Worm (Caenorhabditis elegans) whole organism, L1 larva: ENCODE data around the gene srh-78.

ENCODE experiments used
- C34B4.2 ChIP-seq: sonication (generic microtip); optimal IDR thresholded peaks from 2 replicates; lab custom pipeline; 2017; ENCODE audit warnings: mild to moderate bottlenecking, missing genetic modification characterization, missing compliant biosample characterization
- F16B12.6 ChIP-seq: fragments of 150-350 bp; optimal IDR thresholded peaks from 2 replicates; lab custom pipeline; 2014; ENCODE audit warnings: missing biosample characterization, missing genetic modification characterization
- Y116A8C.19 ChIP-seq: sonication (generic microtip); optimal IDR thresholded peaks from 2 replicates; lab custom pipeline; 2016; ENCODE audit warnings: missing compliant biosample characterization, missing genetic modification characterization, borderline replicate concordance
- ceh-82 ChIP-seq, 3 experiments: fragments of 150-350 bp in 1 of 3; sonication (generic microtip) in 2 of 3; optimal IDR thresholded peaks; 2 replicates each; lab custom pipeline; 2014 to 2017; ENCODE audit warnings: missing biosample characterization in 3 of 3, missing genetic modification characterization in 3 of 3
- dpl-1 ChIP-seq, 3 experiments: fragments of 150-350 bp in 2 of 3; sonication (generic microtip) in 1 of 3; optimal IDR thresholded peaks; 2 replicates each; lab custom pipeline; 2014 to 2017; ENCODE audit warnings: missing biosample characterization in 3 of 3, missing genetic modification characterization in 3 of 3, missing genetic modification reagents in 3 of 3
- efl-1 ChIP-seq, 4 experiments: fragments of 150-350 bp; optimal IDR thresholded peaks in 3 of 4; peaks in 1 of 4; 1 replicate in 1 of 4; 2 replicates in 3 of 4; lab custom pipeline; 2014; ENCODE audit warnings: missing biosample characterization in 2 of 4, missing genetic modification characterization in 2 of 4, missing genetic modification reagents in 2 of 4
- efl-3 ChIP-seq: fragments of 200-800 bp; sonication (Bioruptor generic); optimal IDR thresholded peaks from 2 replicates; lab custom pipeline; 2018; ENCODE audit warnings: mild to moderate bottlenecking, missing genetic modification characterization, missing compliant biosample characterization
- elt-3 ChIP-seq, 6 experiments: fragments of 150-350 bp in 1 of 6; sonication (generic microtip); optimal IDR thresholded peaks; 2 replicates each; lab custom pipeline; 2017 to 2018; ENCODE audit warnings: missing biosample characterization in 6 of 6, missing genetic modification characterization in 6 of 6, inconsistent platforms in 1 of 6
- fos-1 ChIP-seq: fragments of 150-350 bp; optimal IDR thresholded peaks from 2 replicates; lab custom pipeline; 2014; ENCODE audit warnings: missing biosample characterization, missing genetic modification characterization
- grh-1 ChIP-seq: fragments of 200-800 bp; sonication (Bioruptor generic); IDR thresholded peaks from 2 replicates; pipeline ENCODE4 v1.3.6; 2022; ENCODE audit warnings: missing genetic modification reagents, missing genetic modification characterization, missing compliant biosample characterization
- hlh-17 ChIP-seq: fragments of 200-800 bp; sonication (Bioruptor generic); optimal IDR thresholded peaks from 2 replicates; lab custom pipeline; 2018; ENCODE audit warnings: missing genetic modification characterization, mild to moderate bottlenecking, missing compliant biosample characterization, moderate library complexity, borderline replicate concordance
- irx-1 ChIP-seq: sonication (generic microtip); optimal IDR thresholded peaks from 2 replicates; lab custom pipeline; 2016; ENCODE audit warnings: missing genetic modification characterization, missing compliant biosample characterization
- isw-1 ChIP-seq: fragments of 200-800 bp; sonication (Bioruptor generic); IDR thresholded peaks from 2 replicates; pipeline ENCODE4 v1.3.6; 2022; ENCODE audit warnings: missing genetic modification characterization, missing compliant biosample characterization
- lin-14 ChIP-seq: fragments of 200-800 bp; sonication (Bioruptor generic); optimal IDR thresholded peaks from 2 replicates; lab custom pipeline; 2018; ENCODE audit warnings: mild to moderate bottlenecking, missing genetic modification characterization, moderate library complexity, missing compliant biosample characterization
- lin-15B ChIP-seq: fragments of 150-350 bp; sonication (generic microtip); optimal IDR thresholded peaks from 3 replicates; lab custom pipeline; 2014; ENCODE audit warnings: missing biosample characterization, missing genetic modification characterization
- lin-35 ChIP-seq, 2 experiments: fragments of 150-350 bp; optimal IDR thresholded peaks; 2 replicates each; lab custom pipeline; 2014; ENCODE audit warnings: missing biosample characterization in 2 of 2, missing genetic modification characterization in 2 of 2, missing genetic modification reagents in 2 of 2
- lin-39 ChIP-seq: fragments of 150-350 bp; optimal IDR thresholded peaks from 2 replicates; lab custom pipeline; 2014; ENCODE audit warnings: missing biosample characterization, missing genetic modification reagents, missing genetic modification characterization
- lsy-2 ChIP-seq, 2 experiments: fragments of 150-350 bp; optimal IDR thresholded peaks; 2 replicates each; lab custom pipeline; 2014; ENCODE audit warnings: missing biosample characterization in 2 of 2, missing genetic modification characterization in 2 of 2
- mdl-1 ChIP-seq, 2 experiments: fragments of 150-350 bp; optimal IDR thresholded peaks; 2 replicates each; lab custom pipeline; 2014 to 2017; ENCODE audit warnings: missing biosample characterization in 2 of 2, missing genetic modification characterization in 2 of 2, inconsistent platforms in 1 of 2
- mef-2 ChIP-seq: fragments of 150-350 bp; optimal IDR thresholded peaks from 2 replicates; lab custom pipeline; 2014; ENCODE audit warnings: missing biosample characterization, missing genetic modification characterization
- mep-1 ChIP-seq: fragments of 150-350 bp; optimal IDR thresholded peaks from 2 replicates; lab custom pipeline; 2014; ENCODE audit warnings: missing biosample characterization, missing genetic modification characterization
- nhr-11 ChIP-seq: fragments of 150-350 bp; optimal IDR thresholded peaks from 2 replicates; lab custom pipeline; 2014; ENCODE audit warnings: missing biosample characterization, missing genetic modification characterization
- nhr-20 ChIP-seq: sonication (generic microtip); optimal IDR thresholded peaks from 2 replicates; lab custom pipeline; 2016; ENCODE audit warnings: mild to moderate bottlenecking, missing genetic modification characterization, missing compliant biosample characterization
- nhr-237 ChIP-seq: fragments of 150-350 bp; optimal IDR thresholded peaks from 2 replicates; lab custom pipeline; 2014; ENCODE audit warnings: missing biosample characterization, missing genetic modification characterization
- nhr-47 ChIP-seq: sonication (generic microtip); optimal IDR thresholded peaks from 2 replicates; lab custom pipeline; 2016; ENCODE audit warnings: mild to moderate bottlenecking, missing genetic modification characterization, moderate library complexity, missing compliant biosample characterization
- nhr-71 ChIP-seq: sonication (generic microtip); optimal IDR thresholded peaks from 2 replicates; lab custom pipeline; 2016; ENCODE audit warnings: mild to moderate bottlenecking, missing genetic modification characterization, moderate library complexity, missing compliant biosample characterization
- nhr-77 ChIP-seq: fragments of 150-350 bp; optimal IDR thresholded peaks from 2 replicates; lab custom pipeline; 2014; ENCODE audit warnings: missing biosample characterization, missing genetic modification characterization
- nhr-90 ChIP-seq: sonication (generic microtip); optimal IDR thresholded peaks from 2 replicates; lab custom pipeline; 2016; ENCODE audit warnings: mild to moderate bottlenecking, missing genetic modification characterization, missing compliant biosample characterization; ENCODE audit not compliant: poor library complexity
- skn-1 ChIP-seq: fragments of 150-350 bp; optimal IDR thresholded peaks from 2 replicates; lab custom pipeline; 2014; ENCODE audit warnings: missing biosample characterization, missing genetic modification characterization
- snpc-4 ChIP-seq: fragments of 150-350 bp; optimal IDR thresholded peaks from 2 replicates; lab custom pipeline; 2014; ENCODE audit warnings: missing biosample characterization, missing genetic modification characterization
- snu-23 ChIP-seq: sonication (generic microtip); optimal IDR thresholded peaks from 2 replicates; lab custom pipeline; 2016; ENCODE audit warnings: missing genetic modification characterization, missing compliant biosample characterization
- swsn-7 ChIP-seq: sonication (generic microtip); optimal IDR thresholded peaks from 2 replicates; lab custom pipeline; 2016; ENCODE audit warnings: missing genetic modification characterization, missing compliant biosample characterization
- tbx-2 ChIP-seq: sonication (generic microtip); optimal IDR thresholded peaks from 2 replicates; lab custom pipeline; 2016; ENCODE audit warnings: missing genetic modification characterization, missing compliant biosample characterization
- unc-130 ChIP-seq: fragments of 150-350 bp; optimal IDR thresholded peaks from 2 replicates; lab custom pipeline; 2017; ENCODE audit warnings: missing biosample characterization, missing genetic modification characterization, inconsistent platforms
- vab-15 ChIP-seq: sonication (generic microtip); optimal IDR thresholded peaks from 2 replicates; lab custom pipeline; 2017; ENCODE audit warnings: missing genotype, mild to moderate bottlenecking, missing genetic modification characterization, missing compliant biosample characterization
- xbp-1 ChIP-seq: sonication (generic microtip); optimal IDR thresholded peaks from 2 replicates; lab custom pipeline; 2016; ENCODE audit warnings: missing genetic modification characterization, missing compliant biosample characterization
- zag-1 ChIP-seq: fragments of 150-350 bp; optimal IDR thresholded peaks from 2 replicates; lab custom pipeline; 2014; ENCODE audit warnings: missing biosample characterization, missing genetic modification characterization
- zip-4 ChIP-seq: fragments of 200-800 bp; sonication (Bioruptor generic); optimal IDR thresholded peaks from 2 replicates; lab custom pipeline; 2018; ENCODE audit warnings: mild to moderate bottlenecking, missing genetic modification characterization, moderate library complexity, missing compliant biosample characterization
- ztf-4 ChIP-seq: fragments of 150-350 bp; optimal IDR thresholded peaks from 2 replicates; lab custom pipeline; 2014; ENCODE audit warnings: missing biosample characterization, missing genetic modification characterization

The srh-78 gene

DNA sequence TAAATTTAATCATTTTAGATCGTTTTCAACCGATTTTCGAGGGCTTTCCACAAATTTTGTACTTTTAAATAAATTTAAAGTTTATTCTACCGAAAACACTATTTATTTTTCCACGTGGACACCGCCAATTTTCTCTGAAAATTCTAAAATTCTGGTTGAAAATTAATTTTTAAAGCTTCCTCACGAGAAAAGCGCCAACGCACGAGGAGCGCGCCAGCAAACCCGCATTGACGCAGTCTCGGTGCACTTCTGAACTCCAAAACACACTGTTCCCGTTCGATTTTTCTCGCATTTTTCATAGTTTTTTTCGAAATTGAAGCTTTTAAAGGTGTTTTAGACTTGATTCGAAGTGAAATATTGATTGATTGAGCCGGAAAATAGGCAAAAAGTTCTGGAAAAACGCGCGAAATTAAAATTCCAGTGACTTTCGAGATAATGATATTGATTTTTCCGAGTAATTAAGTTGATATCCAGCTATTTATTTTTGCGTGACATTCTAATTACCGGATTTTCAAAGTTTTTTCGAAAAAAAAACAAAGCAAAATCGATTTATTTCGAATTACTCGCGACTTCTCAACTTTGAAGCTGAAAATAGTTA is 40.0 kb upstream of the srh-78 start, which contains the start of gene cul-3 (continued):
- no peak for TF ChIP-seq efl-3 (GFP tag; lab: Kevin White, UChicago)
- TF ChIP-seq lin-39 (tag; lab: Kevin White, UChicago) = peak; percentile 75
- TF ChIP-seq tbx-2 (tag; lab: Kevin White, UChicago) = peak; percentile 78
- TF ChIP-seq elt-3 (tag; optimal IDR thresholded peaks at IDR 0.05; lab: Kevin White, UChicago) = peak in 1 of 6 experiments; percentile 44
- TF ChIP-seq nhr-20 (tag; lab: Kevin White, UChicago) = peak; percentile 55

- no peak for TF ChIP-seq efl-3 (GFP tag; lab: Kevin White, UChicago)
- TF ChIP-seq isw-1 = no peak
- no peak for TF ChIP-seq nhr-11
- no peak for TF ChIP-seq grh-1
- TF ChIP-seq unc-130 (tag; lab: Kevin White, UChicago) = no peak
- TF ChIP-seq nhr-237 (tag; lab: Kevin White, UChicago) = no peak
- TF ChIP-seq efl-1 (optimal IDR thresholded peaks at IDR 0.05; lab: Kevin White, UChicago) = no peak
- TF ChIP-seq efl-1 (GFP tag; optimal IDR thresholded peaks at IDR 0.05 in 1 of 2; lab: Kevin White, UChicago) = no peak
- TF ChIP-seq zag-1 (tag; lab: Kevin White, UChicago) = no peak
- no peak for TF ChIP-seq hlh-17 (GFP tag; lab: Kevin White, UChicago)
- TF ChIP-seq ztf-4 = no peak
- no peak for TF ChIP-seq C34B4.2
- TF ChIP-seq lin-14 (GFP tag; lab: Kevin White, UChicago) = no peak
- TF ChIP-seq lin-15B (tag; lab: Kevin White, UChicago) = no peak
- no peak for TF ChIP-seq F16B12.6 (tag; lab: Kevin White, UChicago)
- no peak for TF ChIP-seq fos-1 (tag; lab: Kevin White, UChicago)
- TF ChIP-seq vab-15 (tag; lab: Kevin White, UChicago) = no peak
- TF ChIP-seq, all 84 proteins: peak for 0
These were observed 31.8 kb upstream of the srh-78 start for ce11 chrV:185124-185523.

- TF ChIP-seq lin-35 (GFP tag; optimal IDR thresholded peaks at IDR 0.05; lab: Kevin White, UChicago) (peak; percentile 74 to 87), isw-1 (peak; percentile 9), tbx-2 (tag; lab: Kevin White, UChicago) (peak; percentile 34), lsy-2 (tag; optimal IDR thresholded peaks at IDR 0.05; lab: Kevin White, UChicago) (peak; percentile 15 to 56), lin-15B (tag; lab: Kevin White, UChicago) (peak; percentile 21), snu-23 (GFP tag; lab: Kevin White, UChicago) (peak; percentile 61), nhr-77 (no peak), snpc-4 (tag; lab: Kevin White, UChicago) (peak; percentile 18), nhr-20 (tag; lab: Kevin White, UChicago) (peak; percentile 35), mef-2 (tag; lab: Kevin White, UChicago) (no peak), xbp-1 (tag; lab: Kevin White, UChicago) (peak; percentile 8), nhr-47 (tag; lab: Kevin White, UChicago) (peak; percentile 49), zip-4 (GFP tag; lab: Kevin White, UChicago) (no peak), ceh-82 (tag; optimal IDR thresholded peaks at IDR 0.05; lab: Kevin White, UChicago) (peak in 2 of 3 experiments; percentile 0 to 44), elt-3 (tag; optimal IDR thresholded peaks at IDR 0.05; lab: Kevin White, UChicago) (peak in 1 of 6 experiments; percentile 32), swsn-7 (tag; lab: Kevin White, UChicago) (peak; percentile 48), F16B12.6 (tag; lab: Kevin White, UChicago) (peak; percentile 44), zag-1 (tag; lab: Kevin White, UChicago) (no peak), C34B4.2 (no peak), mdl-1 (tag; optimal IDR thresholded peaks at IDR 0.05; lab: Kevin White, UChicago) (peak in 1 of 2 experiments; percentile 41), efl-1 (optimal IDR thresholded peaks at IDR 0.05; lab: Kevin White, UChicago) (peak; percentile 76 to 81), efl-1 (GFP tag; optimal IDR thresholded peaks at IDR 0.05 in 1 of 2; lab: Kevin White, UChicago) (peak; percentile 74 to 96), nhr-71 (peak; percentile 64), Y116A8C.19 (tag; lab: Kevin White, UChicago) (no peak), nhr-90 (tag; lab: Kevin White, UChicago) (peak; percentile 26), mep-1 (tag; lab: Kevin White, UChicago) (peak; percentile 27), dpl-1 (GFP tag; optimal IDR thresholded peaks at IDR 0.05; lab: Kevin White, UChicago) (peak; percentile 56 to 77 (median 70)), irx-1 (peak; percentile 7), skn-1 (tag; lab: Kevin White, UChicago) (peak; percentile 58)
These were observed 31.2 kb upstream of the srh-78 start, which contains the start of gene arid-1 for ce11 chrV:185694-186217. Gene arid-1, plus strand, starts transcription at chrV:186167.
